Worm (Caenorhabditis elegans) whole organism, late embryonic: ENCODE data around the gene sid-5.
A peak's percentile ranks its signal among the peaks of the same experiment; 100 is the strongest.

Source experiments
- C08G9.2 ChIP-seq: sonication (generic microtip); optimal IDR thresholded peaks from 2 replicates; lab custom pipeline; 2016; ENCODE audit warnings: mild to moderate bottlenecking, missing genetic modification characterization, moderate library complexity, missing compliant biosample characterization
- C38D4.7 ChIP-seq: fragments of 200-800 bp; sonication (Bioruptor generic); optimal IDR thresholded peaks from 2 replicates; lab custom pipeline; 2018; ENCODE audit warnings: mild to moderate bottlenecking, missing genetic modification characterization, moderate library complexity, missing compliant biosample characterization
- Y22D7AL.16 ChIP-seq: sonication (generic microtip); optimal IDR thresholded peaks from 2 replicates; lab custom pipeline; 2016; ENCODE audit warnings: missing genetic modification characterization, missing compliant biosample characterization
- ahr-1 ChIP-seq: sonication (generic microtip); optimal IDR thresholded peaks from 2 replicates; lab custom pipeline; 2016; ENCODE audit warnings: missing genetic modification characterization, missing compliant biosample characterization
- ceh-14 ChIP-seq: sonication (generic microtip); optimal IDR thresholded peaks from 2 replicates; lab custom pipeline; 2016; ENCODE audit warnings: missing genotype, missing genetic modification characterization, missing compliant biosample characterization
- ceh-30 ChIP-seq: fragments of 150-350 bp; optimal IDR thresholded peaks from 2 replicates; lab custom pipeline; 2014; ENCODE audit warnings: missing biosample characterization, missing genetic modification characterization
- ceh-31 ChIP-seq: sonication (generic microtip); optimal IDR thresholded peaks from 2 replicates; lab custom pipeline; 2016; ENCODE audit warnings: missing genetic modification characterization, missing compliant biosample characterization
- ceh-45 ChIP-seq: fragments of 200-800 bp; sonication (Bioruptor generic); IDR thresholded peaks from 2 replicates; pipeline ENCODE4 v1.3.6; 2022; ENCODE audit warnings: missing genetic modification reagents, missing genetic modification characterization, missing compliant biosample characterization
- ceh-48 ChIP-seq: sonication (generic microtip); optimal IDR thresholded peaks from 2 replicates; lab custom pipeline; 2016; ENCODE audit warnings: missing genetic modification characterization, inconsistent platforms, missing compliant biosample characterization
- dve-1 ChIP-seq: sonication (generic microtip); optimal IDR thresholded peaks from 2 replicates; lab custom pipeline; 2017; ENCODE audit warnings: antibody characterized with exemption, mild to moderate bottlenecking, missing genetic modification characterization, missing compliant biosample characterization
- elt-2 ChIP-seq: sonication (generic microtip); optimal IDR thresholded peaks from 2 replicates; lab custom pipeline; 2016; ENCODE audit warnings: missing genetic modification reagents, missing genetic modification characterization, missing compliant biosample characterization
- elt-4 ChIP-seq: sonication (generic microtip); optimal IDR thresholded peaks from 2 replicates; lab custom pipeline; 2016; ENCODE audit warnings: missing genetic modification characterization, missing compliant biosample characterization
- eyg-1 ChIP-seq: sonication (generic microtip); optimal IDR thresholded peaks from 2 replicates; lab custom pipeline; 2016; ENCODE audit warnings: missing genotype, missing genetic modification characterization, missing compliant biosample characterization
- fax-1 ChIP-seq: sonication (generic microtip); optimal IDR thresholded peaks from 2 replicates; lab custom pipeline; 2016; ENCODE audit warnings: missing genotype, missing genetic modification characterization, missing compliant biosample characterization
- fkh-10 ChIP-seq: fragments of 150-350 bp; optimal IDR thresholded peaks from 2 replicates; lab custom pipeline; 2014; ENCODE audit warnings: missing biosample characterization, missing genetic modification reagents, missing genetic modification characterization
- gmeb-2 ChIP-seq: sonication (generic microtip); optimal IDR thresholded peaks from 2 replicates; lab custom pipeline; 2016; ENCODE audit warnings: missing genetic modification characterization, inconsistent platforms, missing compliant biosample characterization
- hlh-13 ChIP-seq: fragments of 200-800 bp; sonication (Bioruptor generic); optimal IDR thresholded peaks from 2 replicates; lab custom pipeline; 2018; ENCODE audit warnings: mild to moderate bottlenecking, missing genetic modification characterization, missing compliant biosample characterization
- hlh-6 ChIP-seq: sonication (generic microtip); optimal IDR thresholded peaks from 2 replicates; lab custom pipeline; 2016; ENCODE audit warnings: missing genotype, missing genetic modification characterization, missing compliant biosample characterization
- hlh-8 ChIP-seq: sonication (generic microtip); optimal IDR thresholded peaks from 2 replicates; lab custom pipeline; 2016; ENCODE audit warnings: missing genotype, missing genetic modification characterization, missing compliant biosample characterization
- lim-6 ChIP-seq: sonication (generic microtip); optimal IDR thresholded peaks from 2 replicates; lab custom pipeline; 2016; ENCODE audit warnings: missing genetic modification characterization, missing compliant biosample characterization
- lin-11 ChIP-seq: fragments of 200-800 bp; sonication (Bioruptor generic); optimal IDR thresholded peaks from 2 replicates; lab custom pipeline; 2018; ENCODE audit warnings: mild to moderate bottlenecking, missing genetic modification characterization, missing compliant biosample characterization
- nfya-1 ChIP-seq: sonication (generic microtip); optimal IDR thresholded peaks from 2 replicates; lab custom pipeline; 2017; ENCODE audit warnings: missing genetic modification characterization, mild to moderate bottlenecking, missing compliant biosample characterization, antibody characterized with exemption, moderate library complexity
- nhr-11 ChIP-seq: fragments of 150-350 bp; optimal IDR thresholded peaks from 2 replicates; lab custom pipeline; 2014; ENCODE audit warnings: missing biosample characterization, missing genetic modification characterization
- npax-4 ChIP-seq: sonication (generic microtip); optimal IDR thresholded peaks from 2 replicates; lab custom pipeline; 2016; ENCODE audit warnings: missing genetic modification characterization, missing compliant biosample characterization
- pat-9 ChIP-seq: fragments of 200-800 bp; sonication (Bioruptor generic); optimal IDR thresholded peaks from 2 replicates; lab custom pipeline; 2018; ENCODE audit warnings: mild to moderate bottlenecking, missing genetic modification characterization, moderate library complexity, missing compliant biosample characterization
- pax-1 ChIP-seq: fragments of 150-350 bp; optimal IDR thresholded peaks from 2 replicates; lab custom pipeline; 2014; ENCODE audit warnings: missing biosample characterization, missing genetic modification characterization
- pha-2 ChIP-seq: sonication (generic microtip); optimal IDR thresholded peaks from 2 replicates; lab custom pipeline; 2017; ENCODE audit warnings: mild to moderate bottlenecking, missing genetic modification characterization, missing compliant biosample characterization
- pros-1 ChIP-seq: fragments of 150-350 bp; optimal IDR thresholded peaks from 2 replicates; lab custom pipeline; 2014; ENCODE audit warnings: missing biosample characterization, missing genetic modification reagents, missing genetic modification characterization
- ref-2 ChIP-seq: sonication (generic microtip); optimal IDR thresholded peaks from 2 replicates; lab custom pipeline; 2016; ENCODE audit warnings: missing genetic modification characterization, missing compliant biosample characterization
- sdc-2 ChIP-seq: sonication (generic microtip); optimal IDR thresholded peaks from 2 replicates; lab custom pipeline; 2016; ENCODE audit warnings: missing genotype, missing genetic modification characterization, missing compliant biosample characterization
- syd-9 ChIP-seq: sonication (generic microtip); optimal IDR thresholded peaks from 2 replicates; lab custom pipeline; 2016; ENCODE audit warnings: mild to moderate bottlenecking, missing genetic modification characterization, moderate library complexity, missing compliant biosample characterization
- tbx-7 ChIP-seq: sonication (generic microtip); optimal IDR thresholded peaks from 2 replicates; lab custom pipeline; 2016; ENCODE audit warnings: missing genotype, missing genetic modification characterization, missing compliant biosample characterization
- unc-42 ChIP-seq: sonication (generic microtip); optimal IDR thresholded peaks from 2 replicates; lab custom pipeline; 2016; ENCODE audit warnings: missing genotype, missing genetic modification characterization, missing compliant biosample characterization
- unc-86 ChIP-seq: sonication (generic microtip); optimal IDR thresholded peaks from 2 replicates; lab custom pipeline; 2016; ENCODE audit warnings: missing genetic modification characterization, missing compliant biosample characterization
- zip-5 ChIP-seq: sonication (generic microtip); optimal IDR thresholded peaks from 2 replicates; lab custom pipeline; 2016; ENCODE audit warnings: missing genetic modification characterization, missing compliant biosample characterization

Gene sid-5

ce11 chrX:6924461-6924860 lies 19.9 kb downstream of the sid-5 start, which contains the start of gene otpl-3:
Gene otpl-3, minus strand, starts transcription at chrX:6924764.
- no peak for TF ChIP-seq pros-1 (tag; lab: Kevin White, UChicago)
- TF ChIP-seq Y22D7AL.16 (tag; lab: Kevin White, UChicago), result no peak
- TF ChIP-seq elt-2, result peak; percentile 8
- no peak for TF ChIP-seq ceh-48
- TF ChIP-seq unc-86 (tag; lab: Kevin White, UChicago), result no peak
- TF ChIP-seq ref-2 (tag; lab: Kevin White, UChicago), result no peak
- TF ChIP-seq C08G9.2 (tag; lab: Kevin White, UChicago), result no peak
- TF ChIP-seq, all 69 proteins: peak for 1

- TF ChIP-seq lim-6 (tag; lab: Kevin White, UChicago), result no peak
- peak; percentile 92 for TF ChIP-seq elt-2
- TF ChIP-seq zip-5 (tag; lab: Kevin White, UChicago), result no peak
- no peak for TF ChIP-seq ceh-30 (tag; lab: Kevin White, UChicago)
- TF ChIP-seq sdc-2 (tag; lab: Kevin White, UChicago), result no peak
- TF ChIP-seq hlh-8 (tag; lab: Kevin White, UChicago), result no peak
Observed at ce11 chrX:6926952-6927351, 22.4 kb downstream of the sid-5 start.

DNA sequence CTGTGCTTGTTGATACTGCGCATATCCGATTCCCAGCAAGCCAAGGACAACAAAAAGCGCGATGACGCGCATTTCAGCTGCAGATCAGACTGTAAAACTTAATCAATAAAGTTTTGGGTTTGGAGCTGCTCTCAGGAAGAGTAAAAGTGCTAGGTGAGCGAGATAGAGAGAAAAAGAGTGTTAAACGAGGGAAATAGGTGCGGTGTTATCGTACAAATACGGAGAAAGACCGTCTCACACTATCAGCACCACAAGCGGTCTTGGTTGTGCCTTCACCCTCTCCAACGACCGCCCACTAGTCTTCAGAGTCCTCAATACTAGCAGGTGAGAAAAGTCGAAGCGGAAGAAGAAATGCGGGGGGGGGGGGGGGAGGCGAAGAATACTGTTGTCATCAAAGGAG lies 24.1 kb downstream of the sid-5 start, which contains the start of gene F14B8.5:
TSS of gene F14B8.5 (minus strand) at position 127 of the 400 bp plus-strand sequence.
- TF ChIP-seq C38D4.7 (no peak), elt-2 (peak; percentile 23)
- TF ChIP-seq, all 69 proteins: peak for 1

- no peak for TF ChIP-seq Y22D7AL.16 (tag; lab: Kevin White, UChicago)
- peak; percentile 76 for TF ChIP-seq elt-2
- TF ChIP-seq, all 69 proteins: peak for 1
Observed at ce11 chrX:6932134-6932533, 27.6 kb downstream of the sid-5 start, which contains the start of gene F14B8.6. Gene F14B8.6, minus strand, starts transcription at chrX:6932425.

ce11 chrX:6934453-6934852 lies 29.9 kb downstream of the sid-5 start:
- TF ChIP-seq nfya-1 (tag; lab: Kevin White, UChicago) (peak; percentile 85), pha-2 (tag; lab: Kevin White, UChicago) (no peak), lin-11 (tag; lab: Kevin White, UChicago) (no peak), gmeb-2 (tag; lab: Kevin White, UChicago) (no peak), ref-2 (tag; lab: Kevin White, UChicago) (no peak), unc-42 (tag; lab: Kevin White, UChicago) (peak; percentile 27), hlh-8 (tag; lab: Kevin White, UChicago) (no peak), hlh-6 (tag; lab: Kevin White, UChicago) (no peak), eyg-1 (tag; lab: Kevin White, UChicago) (no peak), fax-1 (no peak), ceh-31 (peak; percentile 9), Y22D7AL.16 (tag; lab: Kevin White, UChicago) (no peak)

DNA sequence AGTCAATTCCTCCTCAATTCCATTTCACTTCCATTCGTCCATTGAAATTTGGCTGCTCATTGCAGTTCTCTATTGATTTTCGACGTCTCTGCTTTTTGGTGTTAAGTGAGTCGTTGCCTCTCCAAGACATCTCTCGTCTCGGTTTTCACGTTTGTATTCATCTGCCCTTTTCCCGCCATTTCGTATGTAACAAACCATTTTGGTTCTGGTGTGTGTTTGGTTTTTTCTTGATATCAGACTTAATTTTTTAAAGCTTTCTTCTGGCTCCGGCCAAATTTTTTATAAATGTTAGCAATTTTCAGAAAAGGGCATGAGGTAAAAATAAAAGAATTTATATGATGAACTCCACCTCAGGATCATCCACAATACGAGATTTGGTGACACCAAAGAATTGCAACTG lies 30.9 kb downstream of the sid-5 start, which contains the start of gene C16E9.2:
TSS of gene C16E9.2 (plus strand) at position 301 of the 400 bp plus-strand sequence.
- TF ChIP-seq ceh-45 (GFP tag; lab: Robert Waterston, UW) (no peak), dve-1 (tag; lab: Kevin White, UChicago) (no peak), npax-4 (tag; lab: Kevin White, UChicago) (no peak), pat-9 (tag; lab: Kevin White, UChicago) (no peak), fkh-10 (GFP tag; lab: Kevin White, UChicago) (no peak), hlh-6 (tag; lab: Kevin White, UChicago) (no peak), elt-4 (no peak), ahr-1 (tag; lab: Kevin White, UChicago) (no peak), hlh-8 (tag; lab: Kevin White, UChicago) (no peak), syd-9 (no peak), nhr-11 (tag; lab: Kevin White, UChicago) (no peak), Y22D7AL.16 (tag; lab: Kevin White, UChicago) (no peak), ceh-31 (no peak), tbx-7 (tag; lab: Kevin White, UChicago) (no peak), fax-1 (no peak), hlh-13 (GFP tag; lab: Kevin White, UChicago) (no peak), pax-1 (tag; lab: Kevin White, UChicago) (no peak), ceh-14 (no peak)
